Fruit fly (Drosophila melanogaster) whole organism: Measurements from ENCODE around the gene Pkg21D.

ENCODE experiments used
- CG8478 ChIP-seq: fragments of >200 bp; optimal IDR thresholded peaks from 2 replicates; lab custom pipeline; 2018; ENCODE audit warnings: inconsistent platforms
- Dll ChIP-seq: fragments of >200 bp; optimal IDR thresholded peaks from 2 replicates; lab custom pipeline; 2017
- EcR ChIP-seq, 2 experiments: fragments of >200 bp; optimal IDR thresholded peaks; 2 replicates each; lab custom pipeline; 2017; ENCODE audit warnings: missing biosample characterization in 2 of 2, missing genetic modification characterization in 2 of 2, missing genetic modification reagents in 2 of 2
- pan ChIP-seq: fragments of >200 bp; optimal IDR thresholded peaks from 2 replicates; lab custom pipeline; 2017
- psq ChIP-seq: fragments of >200 bp; optimal IDR thresholded peaks from 2 replicates; lab custom pipeline; 2017
- usp ChIP-seq: fragments of >200 bp; optimal IDR thresholded peaks from 2 replicates; lab custom pipeline; 2017; ENCODE audit warnings: missing biosample characterization, missing genetic modification characterization, mixed read lengths

Pkg21D gene

DNA sequence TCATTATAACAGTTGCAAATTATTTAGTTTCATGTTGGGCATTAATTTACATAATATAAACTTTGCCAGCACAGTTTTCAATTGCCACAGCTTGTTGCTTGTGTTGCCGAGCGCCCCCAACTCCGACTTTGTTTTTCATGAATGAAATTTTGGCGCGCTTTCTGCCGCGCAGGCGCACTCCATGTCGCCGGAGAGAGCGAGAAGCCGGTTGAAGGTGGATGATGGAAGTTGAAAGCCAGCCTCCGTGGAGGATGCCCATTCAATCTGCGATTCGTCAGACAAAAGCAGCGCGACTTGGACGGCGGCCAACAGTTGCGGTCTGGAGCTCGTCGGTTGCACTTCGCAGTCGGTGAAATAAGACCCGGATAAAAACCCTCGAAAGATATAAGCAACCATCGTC, 40.3 kb downstream of the Pkg21D start:
- TF ChIP-seq pan (lab: Kevin White, UChicago): no peak
- TF ChIP-seq CG8478: no peak
- no peak for TF ChIP-seq psq (lab: Kevin White, UChicago)
- no peak for TF ChIP-seq Dll (lab: Kevin White, UChicago)
- no peak for TF ChIP-seq usp (GFP tag; lab: Kevin White, UChicago)
- TF ChIP-seq EcR (GFP tag; optimal IDR thresholded peaks at IDR 0.05; lab: Kevin White, UChicago): no peak

dm6 chr2L:749645-750044, 41.0 kb downstream of the Pkg21D start, which contains the start of gene GABA-B-R3:
Gene GABA-B-R3, plus strand, starts transcription at chr2L:749945.
- TF ChIP-seq CG8478: no peak

DNA sequence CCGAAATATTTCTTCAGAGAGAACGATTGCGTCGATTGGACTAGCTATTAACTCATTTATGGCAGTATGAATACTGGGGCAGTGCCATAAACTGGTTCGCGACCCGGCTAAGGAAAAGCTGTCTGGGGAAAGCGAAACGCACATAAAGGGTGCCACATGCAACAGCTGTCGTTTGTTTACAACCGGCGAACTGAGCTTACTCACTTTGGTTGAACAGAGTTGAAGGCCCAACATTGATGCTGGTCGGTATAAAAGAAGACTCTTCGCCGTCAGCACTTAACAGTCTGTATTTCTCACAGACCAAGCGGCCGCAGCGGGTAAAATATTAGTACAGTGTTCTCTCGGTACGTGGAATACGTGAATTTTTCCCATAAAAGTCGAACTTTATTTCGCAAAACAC, 44.8 kb downstream of the Pkg21D start:
- TF ChIP-seq usp (GFP tag; lab: Kevin White, UChicago) (no peak), pan (lab: Kevin White, UChicago) (no peak), CG8478 (no peak), EcR (GFP tag; optimal IDR thresholded peaks at IDR 0.05; lab: Kevin White, UChicago) (no peak), Dll (lab: Kevin White, UChicago) (no peak), psq (lab: Kevin White, UChicago) (no peak)

DNA sequence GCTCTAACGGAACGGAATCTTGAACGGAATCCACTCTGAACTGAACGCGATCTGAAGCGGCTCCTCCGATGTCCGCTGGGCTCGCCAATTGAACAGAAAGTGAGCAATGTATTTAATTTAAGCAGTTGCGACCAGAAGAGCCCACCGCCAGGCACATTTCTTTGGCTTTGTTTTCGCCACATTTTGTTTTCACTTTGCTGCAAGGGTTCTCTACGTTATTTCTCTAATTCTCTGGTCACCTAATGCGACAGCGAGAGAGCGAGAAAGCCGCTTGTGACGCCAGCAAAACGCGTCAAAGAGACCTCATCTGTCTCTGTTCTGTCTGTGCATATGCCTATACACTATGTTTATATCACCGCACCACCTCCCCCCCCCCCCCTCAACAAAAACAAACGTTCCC, 46.3 kb downstream of the Pkg21D start, which contains the start of gene Eaat2:
TSS of gene Eaat2 (minus strand) at position 101 of the 400 bp plus-strand sequence.
- TF ChIP-seq usp (GFP tag; lab: Kevin White, UChicago) (no peak), pan (lab: Kevin White, UChicago) (no peak), EcR (GFP tag; optimal IDR thresholded peaks at IDR 0.05; lab: Kevin White, UChicago) (no peak), Dll (lab: Kevin White, UChicago) (no peak), CG8478 (no peak), psq (lab: Kevin White, UChicago) (no peak)

DNA sequence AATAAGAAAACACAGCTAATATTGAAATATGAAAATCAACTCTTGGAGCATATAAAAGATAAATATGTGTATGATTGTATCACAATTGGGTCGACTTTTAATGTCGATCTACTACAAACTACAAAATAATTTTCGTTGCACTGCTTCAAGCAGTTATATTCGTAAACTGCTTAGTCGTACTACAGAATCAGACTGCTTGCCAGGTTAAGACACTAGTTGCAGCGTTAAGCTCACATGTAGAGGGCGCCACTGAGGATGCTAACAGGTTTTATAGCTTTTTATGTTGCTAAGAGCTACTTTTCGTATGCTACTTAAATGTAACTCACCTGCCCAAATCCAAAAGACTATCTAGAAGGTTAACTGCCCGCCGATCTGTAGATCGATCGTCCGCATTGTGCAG, 50.6 kb downstream of the Pkg21D start:
- no peak for TF ChIP-seq usp (GFP tag; lab: Kevin White, UChicago)
- no peak for TF ChIP-seq EcR (GFP tag; optimal IDR thresholded peaks at IDR 0.05; lab: Kevin White, UChicago)
- TF ChIP-seq Dll (lab: Kevin White, UChicago): no peak
- TF ChIP-seq psq (lab: Kevin White, UChicago): no peak
- TF ChIP-seq CG8478: no peak
- no peak for TF ChIP-seq pan (lab: Kevin White, UChicago)
